Worm (Caenorhabditis elegans) whole organism, L4 larva: ENCODE measurements around the gene C04B4.4.

ENCODE experiments used
- D1046.2 ChIP-seq: fragments of 200-800 bp; sonication (Bioruptor generic); IDR thresholded peaks from 2 replicates; pipeline ENCODE4 v1.3.6; 2022; ENCODE audit warnings: missing genetic modification characterization, missing compliant biosample characterization
- F26F4.8 ChIP-seq: fragments of 200-800 bp; sonication (Bioruptor generic); conservative IDR thresholded peaks from 2 replicates; pipeline ENCODE4 v1.3.6; 2022; ENCODE audit warnings: missing genetic modification characterization, missing compliant biosample characterization
- dpl-1 ChIP-seq: fragments of 150-350 bp; optimal IDR thresholded peaks from 2 replicates; lab custom pipeline; 2014; ENCODE audit warnings: missing biosample characterization, missing genetic modification reagents, missing genetic modification characterization
- egl-43 ChIP-seq: fragments of 200-800 bp; sonication (Bioruptor generic); IDR thresholded peaks from 2 replicates; pipeline ENCODE4 v1.3.6; 2022; ENCODE audit warnings: missing genetic modification reagents, missing genetic modification characterization, missing compliant biosample characterization
- lsy-2 ChIP-seq, 2 experiments: fragments of 150-350 bp in 1 of 2; sonication (generic microtip) in 1 of 2; optimal IDR thresholded peaks; 2 replicates each; lab custom pipeline; 2014 to 2017; ENCODE audit warnings: missing biosample characterization in 2 of 2, missing genetic modification characterization in 2 of 2
- pha-4 ChIP-seq, 2 experiments: fragments of 150-350 bp in 1 of 2; fragments of 200-800 bp in 1 of 2; sonication (Bioruptor generic) in 1 of 2; IDR thresholded peaks in 1 of 2; optimal IDR thresholded peaks in 1 of 2; 2 replicates each; pipeline versions ENCODE4 v1.3.6 to Lab custom; 2014 to 2022; ENCODE audit warnings: missing genetic modification characterization in 2 of 2, missing genetic modification reagents in 2 of 2, missing biosample characterization in 1 of 2, missing compliant biosample characterization in 1 of 2

Gene C04B4.4

ce11 chrX:12341338-12341737 lies 50.7 kb downstream of the C04B4.4 start, which contains the start of gene zig-2:
zig-2 (minus strand) TSS chrX:12341438.
- TF ChIP-seq pha-4 (GFP tag; IDR thresholded peaks at IDR 0.05; lab: Robert Waterston, UW) = no peak
- no peak for TF ChIP-seq pha-4 (tag; optimal IDR thresholded peaks at IDR 0.05; lab: Kevin White, UChicago)
- TF ChIP-seq F26F4.8 (GFP tag; lab: Robert Waterston, UW) = no peak
- no peak for TF ChIP-seq D1046.2 (GFP tag; lab: Robert Waterston, UW)
- TF ChIP-seq egl-43 (GFP tag; lab: Robert Waterston, UW) = no peak
- no peak for TF ChIP-seq lsy-2 (tag; optimal IDR thresholded peaks at IDR 0.05; lab: Kevin White, UChicago)
- no peak for TF ChIP-seq dpl-1 (GFP tag; lab: Kevin White, UChicago)
